Worm (Caenorhabditis elegans): ENCODE results near the gene chc-1.
A peak's percentile ranks its signal among the peaks of the same experiment; 100 is the strongest.

Gene chc-1

DNA sequence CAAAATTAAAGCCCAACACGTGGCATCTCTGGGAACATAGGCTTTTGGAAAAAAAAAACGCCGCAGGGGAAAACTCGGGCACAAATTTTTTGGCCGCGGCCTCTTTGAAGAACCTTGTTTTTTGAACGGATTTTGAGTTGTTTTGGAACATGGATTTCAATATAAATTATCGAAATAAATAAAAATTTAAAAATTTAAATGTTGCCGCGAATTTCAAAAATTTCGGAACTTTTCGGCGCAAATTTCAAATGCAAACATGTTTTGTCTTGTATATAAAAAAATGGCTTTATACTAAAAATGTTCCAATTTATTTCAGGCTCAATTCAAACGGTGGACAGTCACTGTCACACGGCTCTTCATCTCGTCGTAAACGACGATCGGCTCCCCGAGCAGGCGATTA, 40.4 kb downstream of the chc-1 start:
- TF ChIP-seq elt-2 (tag; optimal IDR thresholded peaks at IDR 0.05) (no peak), zip-5 (tag; optimal IDR thresholded peaks at IDR 0.05) (no peak), fkh-10 (GFP tag; optimal IDR thresholded peaks at IDR 0.05) (no peak), ceh-24 (tag; optimal IDR thresholded peaks at IDR 0.05) (no peak), tbx-2 (tag; optimal IDR thresholded peaks at IDR 0.05) (no peak), sox-2 (GFP tag; IDR thresholded peaks at IDR 0.05) (no peak), pha-4 (tag; optimal IDR thresholded peaks at IDR 0.05) (no peak), ztf-16 (tag; optimal IDR thresholded peaks at IDR 0.05) (no peak), nhr-11 (tag; optimal IDR thresholded peaks at IDR 0.05) (no peak), ahr-1 (tag; optimal IDR thresholded peaks at IDR 0.05) (no peak), pqm-1 (tag; optimal IDR thresholded peaks at IDR 0.05) (no peak), C08G9.2 (tag; optimal IDR thresholded peaks at IDR 0.05) (no peak)

DNA sequence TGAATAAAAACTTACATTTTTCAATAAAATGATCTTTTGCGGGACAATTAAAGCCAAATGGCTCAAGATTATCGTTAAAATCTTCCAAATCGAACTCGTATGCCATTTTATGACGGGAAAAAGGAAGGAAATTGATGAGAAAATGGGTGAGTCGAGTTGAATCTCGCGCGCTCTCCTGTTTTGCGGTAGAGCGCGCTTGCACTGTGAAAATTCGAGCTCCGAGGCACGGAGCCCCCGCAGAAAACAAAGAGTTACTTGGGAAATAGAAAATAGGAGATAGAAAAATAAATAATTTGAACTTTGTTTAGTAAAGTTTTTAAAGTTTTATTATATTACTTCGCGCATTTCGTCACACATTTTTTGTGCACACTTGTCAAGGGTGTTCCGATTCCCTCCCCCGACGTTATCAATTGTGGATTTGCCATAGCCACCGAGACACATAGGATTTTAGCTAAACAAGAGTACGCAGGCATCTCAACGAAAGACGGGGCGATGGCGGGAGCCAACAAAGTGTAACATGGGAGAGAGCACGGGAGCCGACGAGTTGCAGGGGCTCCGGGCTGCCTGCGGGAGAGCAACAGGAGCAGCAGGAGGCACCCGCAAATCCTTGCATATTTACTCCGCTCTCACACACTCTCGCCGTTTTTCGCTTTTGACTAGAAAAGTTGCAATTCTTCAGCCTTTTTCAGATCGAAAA, 45.0 kb downstream of the chc-1 start, which contains the start of the genes div-1 and cor-1:
Gene div-1, minus strand, starts transcription at position 119 of the 697 bp plus-strand sequence.
Gene cor-1, plus strand, starts transcription at position 671 of the 697 bp plus-strand sequence.
- peak; percentile 4 for TF ChIP-seq hlh-8 (tag; optimal IDR thresholded peaks at IDR 0.05)
- no peak for TF ChIP-seq ceh-24 (tag; optimal IDR thresholded peaks at IDR 0.05)
- TF ChIP-seq ets-4 (tag; optimal IDR thresholded peaks at IDR 0.05), result peak; percentile 24
- no peak for TF ChIP-seq unc-3 (GFP tag; conservative IDR thresholded peaks at IDR 0.05)
- TF ChIP-seq unc-3 (tag; optimal IDR thresholded peaks at IDR 0.05), result no peak
- TF ChIP-seq ceh-2 (tag; optimal IDR thresholded peaks at IDR 0.05), result peak; percentile 36
- TF ChIP-seq rnt-1 (tag; optimal IDR thresholded peaks at IDR 0.05), result peak; percentile 50
- no peak for TF ChIP-seq pros-1 (tag; optimal IDR thresholded peaks at IDR 0.05)
- peak; percentile 29 for TF ChIP-seq elt-2 (tag; optimal IDR thresholded peaks at IDR 0.05)
- no peak for TF ChIP-seq syd-9 (tag; optimal IDR thresholded peaks at IDR 0.05)
- peak; percentile 56 for TF ChIP-seq tbx-2 (tag; optimal IDR thresholded peaks at IDR 0.05)
- peak; percentile 14 for TF ChIP-seq ceh-31 (tag; optimal IDR thresholded peaks at IDR 0.05)
- TF ChIP-seq ceh-18 (tag; optimal IDR thresholded peaks at IDR 0.05), result peak; percentile 76

DNA sequence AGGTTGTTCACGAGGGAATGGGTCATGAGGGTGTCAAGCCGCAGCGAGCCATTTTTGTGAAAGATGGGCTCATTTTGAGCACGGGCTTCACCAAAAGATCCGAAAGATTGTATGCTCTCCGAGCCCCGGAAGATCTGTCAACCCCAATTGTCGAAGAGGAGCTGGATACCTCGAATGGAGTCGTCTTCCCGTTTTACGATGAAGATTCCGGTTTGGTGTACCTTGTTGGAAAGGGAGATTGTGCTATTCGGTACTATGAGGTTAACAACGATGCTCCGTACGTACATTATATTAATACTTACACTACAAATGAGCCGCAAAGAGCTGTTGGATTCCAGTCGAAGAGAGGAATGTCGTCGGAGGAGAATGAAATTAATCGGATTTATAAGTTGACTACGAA, 47.5 kb downstream of the chc-1 start:
- TF ChIP-seq pha-4 (tag; optimal IDR thresholded peaks at IDR 0.05) (no peak), lin-11 (tag; optimal IDR thresholded peaks at IDR 0.05) (no peak), pros-1 (tag; optimal IDR thresholded peaks at IDR 0.05) (no peak), ceh-34 (tag; optimal IDR thresholded peaks at IDR 0.05) (no peak), tbx-2 (tag; optimal IDR thresholded peaks at IDR 0.05) (no peak), ceh-45 (GFP tag; IDR thresholded peaks at IDR 0.05) (no peak), nhr-232 (tag; optimal IDR thresholded peaks at IDR 0.05) (no peak), C08G9.2 (tag; optimal IDR thresholded peaks at IDR 0.05) (no peak)

DNA sequence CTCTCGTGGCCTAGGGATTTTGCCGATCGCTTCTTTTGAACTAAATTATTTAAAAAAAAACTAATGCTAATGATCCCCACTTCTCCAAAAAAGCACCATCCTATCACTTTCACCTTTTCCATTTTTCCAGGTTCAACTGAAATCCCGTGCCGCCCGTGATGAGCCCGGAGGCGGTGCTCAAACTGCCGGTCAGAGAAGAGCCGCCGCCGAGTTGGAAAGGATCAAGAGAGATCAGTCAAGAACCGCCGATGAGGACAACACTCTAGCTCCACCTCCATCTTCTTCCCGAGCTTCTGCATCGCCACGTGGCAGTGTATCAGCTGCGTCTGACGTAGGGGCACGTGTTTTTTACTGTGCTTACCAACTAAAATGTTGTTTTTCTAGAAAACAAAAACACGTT, 49.7 kb downstream of the chc-1 start:
- TF ChIP-seq hlh-8 (tag; optimal IDR thresholded peaks at IDR 0.05), result no peak
- TF ChIP-seq pag-3 (tag; optimal IDR thresholded peaks at IDR 0.05; ENCODE audit: borderline replicate concordance), result no peak
- no peak for TF ChIP-seq tbx-7 (tag; optimal IDR thresholded peaks at IDR 0.05)
- no peak for TF ChIP-seq pax-1 (tag; optimal IDR thresholded peaks at IDR 0.05)
- no peak for TF ChIP-seq hlh-30 (tag; optimal IDR thresholded peaks at IDR 0.05; ENCODE audit: insufficient read depth)
- no peak for TF ChIP-seq pha-2 (tag; optimal IDR thresholded peaks at IDR 0.05)
- TF ChIP-seq nfya-1 (tag; optimal IDR thresholded peaks at IDR 0.05), result no peak
- no peak for TF ChIP-seq lim-6 (tag; optimal IDR thresholded peaks at IDR 0.05)
- TF ChIP-seq K02D7.2 (tag; optimal IDR thresholded peaks at IDR 0.05), result no peak
- no peak for TF ChIP-seq pat-9 (tag; optimal IDR thresholded peaks at IDR 0.05)
- TF ChIP-seq F13H6.1 (tag; optimal IDR thresholded peaks at IDR 0.05), result no peak
- TF ChIP-seq ceh-22 (tag; optimal IDR thresholded peaks at IDR 0.05), result no peak
- TF ChIP-seq madf-2 (tag; optimal IDR thresholded peaks at IDR 0.05), result no peak
